Fruit fly (Drosophila melanogaster): ENCODE data around the gene CG32228.

The CG32228 gene

dm6 chr3L:20313469-20313868 is 47.9 kb downstream of the CG32228 start, which contains the start of gene alphaSnap (continued):
- TF ChIP-seq Hsf (GFP tag; optimal IDR thresholded peaks at IDR 0.05) (peak; percentile 51), Hmr (GFP tag; optimal IDR thresholded peaks at IDR 0.05) (peak; percentile 57), CG10209 (GFP tag; optimal IDR thresholded peaks at IDR 0.05) (peak; percentile 19), scrt (GFP tag; optimal IDR thresholded peaks at IDR 0.05) (no peak), kay (GFP tag; optimal IDR thresholded peaks at IDR 0.05) (peak; percentile 76), zfh1 (GFP tag; IDR thresholded peaks at IDR 0.05) (0 out of 3 replicates have a peak, but pooled peaks have one; percentile 9), Ets97D (GFP tag; optimal IDR thresholded peaks at IDR 0.05) (peak; percentile 56), wek (GFP tag; optimal IDR thresholded peaks at IDR 0.05) (peak; percentile 2), Elba2 (GFP tag; optimal IDR thresholded peaks at IDR 0.05) (peak; percentile 66), lilli (GFP tag; optimal IDR thresholded peaks at IDR 0.05) (peak; percentile 38), Sin3A (optimal IDR thresholded peaks at IDR 0.05) (peak; percentile 45), tll (GFP tag; optimal IDR thresholded peaks at IDR 0.05) (peak in 1 of 2 experiments; percentile 41), ci (GFP tag; IDR thresholded peaks at IDR 0.05) (peak; percentile 50; the same call in 1 of the 3 replicates), chif (GFP tag; optimal IDR thresholded peaks at IDR 0.05) (peak in 1 of 2 experiments; percentile 20), unc-4 (GFP tag; IDR thresholded peaks at IDR 0.05; ENCODE audit: partially characterized antibody) (0 out of 2 replicates have a peak, but pooled peaks have one; percentile 40), sqz (GFP tag; optimal IDR thresholded peaks at IDR 0.05) (no peak), Dll (GFP tag; IDR thresholded peaks at IDR 0.05; ENCODE audit: partially characterized antibody) (0 out of 4 replicates have a peak, but pooled peaks have one; percentile 25), CG18262 (tag; optimal IDR thresholded peaks at IDR 0.05) (peak; percentile 7), stwl (tag; optimal IDR thresholded peaks at IDR 0.05) (peak; percentile 94), vvl (GFP tag; IDR thresholded peaks at IDR 0.05) (peak; percentile 67; the same call in 1 of the 2 replicates), CG8478 (optimal IDR thresholded peaks at IDR 0.05) (no peak), CG8281 (tag; optimal IDR thresholded peaks at IDR 0.05) (no peak), Hr3 (GFP tag; optimal IDR thresholded peaks at IDR 0.05) (peak; percentile 8), Bdp1 (GFP tag; optimal IDR thresholded peaks at IDR 0.05) (peak; percentile 6), CG13287 (GFP tag; IDR thresholded peaks at IDR 0.05; ENCODE audit: partially characterized antibody) (peak; percentile 37; the same call in 1 of the 2 replicates), pzg (GFP tag; optimal IDR thresholded peaks at IDR 0.05) (peak; percentile 91), nmo (GFP tag; optimal IDR thresholded peaks at IDR 0.05) (peak; percentile 51), CHES-1-like (GFP tag; optimal IDR thresholded peaks at IDR 0.05) (peak; percentile 18), Opbp (GFP tag; IDR thresholded peaks at IDR 0.05; ENCODE audit: partially characterized antibody) (peak; percentile 56; the same call in 1 of the 3 replicates), CG32767 (GFP tag; IDR thresholded peaks at IDR 0.05) (0 out of 2 replicates have a peak, but pooled peaks have one; percentile 44), CG33213 (GFP tag; optimal IDR thresholded peaks at IDR 0.05) (peak; percentile 60), ewg (GFP tag; optimal IDR thresholded peaks at IDR 0.05) (no peak), eve (GFP tag; optimal IDR thresholded peaks at IDR 0.05) (no peak), knrl (GFP tag; IDR thresholded peaks at IDR 0.05; ENCODE audit: partially characterized antibody) (peak; percentile 30; the same call in 1 of the 3 replicates), HmgZ (tag; optimal IDR thresholded peaks at IDR 0.05) (peak; percentile 80), Med (GFP tag) (peak; percentile 90), gsb-n (tag; optimal IDR thresholded peaks at IDR 0.05) (peak; percentile 73), CG2116 (GFP tag; optimal IDR thresholded peaks at IDR 0.05) (peak; percentile 53), otp (GFP tag; IDR thresholded peaks at IDR 0.05) (no peak), grau (tag; optimal IDR thresholded peaks at IDR 0.05) (peak; percentile 42), Antp (GFP tag; optimal IDR thresholded peaks at IDR 0.05) (peak; percentile 41), CG11247 (GFP tag; IDR thresholded peaks at IDR 0.05) (no peak), CG13424 (tag; optimal IDR thresholded peaks at IDR 0.05) (peak; percentile 11), crol (GFP tag; IDR thresholded peaks at IDR 0.05) (no peak), Doc3 (GFP tag; IDR thresholded peaks at IDR 0.05; ENCODE audit: partially characterized antibody) (0 out of 3 replicates have a peak, but pooled peaks have one; percentile 31), nerfin-1 (tag; optimal IDR thresholded peaks at IDR 0.05) (peak; percentile 25), Nf-YC (tag; optimal IDR thresholded peaks at IDR 0.05) (peak; percentile 16), HmgD (GFP tag; optimal IDR thresholded peaks at IDR 0.05) (peak; percentile 42), CoRest (tag; optimal IDR thresholded peaks at IDR 0.05) (peak; percentile 57)
